Worm (Caenorhabditis elegans) whole organism, L4 larva: ENCODE results near the gene hot-9.

ENCODE experiments used
- F49E8.2 ChIP-seq: sonication (generic microtip); optimal IDR thresholded peaks from 2 replicates; lab custom pipeline; 2016; ENCODE audit warnings: missing compliant biosample characterization, mild to moderate bottlenecking, missing genetic modification characterization, borderline replicate concordance
- ZK546.5 ChIP-seq, 2 experiments: sonication (generic microtip); optimal IDR thresholded peaks; 2 replicates each; lab custom pipeline; 2017; ENCODE audit warnings: missing biosample characterization in 2 of 2, missing genetic modification characterization in 2 of 2
- dmd-9 ChIP-seq: fragments of 200-800 bp; sonication (Bioruptor generic); IDR thresholded peaks from 2 replicates; pipeline ENCODE4 v1.3.6; 2022; ENCODE audit warnings: missing genetic modification reagents, missing genetic modification characterization, missing compliant biosample characterization
- hlh-11 ChIP-seq: fragments of 200-800 bp; sonication (Bioruptor generic); optimal IDR thresholded peaks from 2 replicates; lab custom pipeline; 2018; ENCODE audit warnings: mild to moderate bottlenecking, missing genetic modification characterization, missing compliant biosample characterization
- mdl-1 ChIP-seq, 2 experiments: fragments of 150-350 bp in 1 of 2; sonication (generic microtip) in 1 of 2; optimal IDR thresholded peaks; 2 replicates each; lab custom pipeline; 2014 to 2017; ENCODE audit warnings: missing biosample characterization in 2 of 2, missing genetic modification characterization in 2 of 2
- mdt-29 ChIP-seq: fragments of 200-800 bp; sonication (Bioruptor generic); IDR thresholded peaks from 2 replicates; pipeline ENCODE4 v1.3.6; 2022; ENCODE audit warnings: missing genetic modification reagents, missing genetic modification characterization, missing compliant biosample characterization
- nhr-11 ChIP-seq: fragments of 150-350 bp; optimal IDR thresholded peaks from 2 replicates; lab custom pipeline; 2014; ENCODE audit warnings: missing biosample characterization, missing genetic modification characterization
- nhr-6 ChIP-seq: fragments of 150-350 bp; optimal IDR thresholded peaks from 2 replicates; lab custom pipeline; 2014; ENCODE audit warnings: missing biosample characterization, missing genetic modification characterization
- nhr-77 ChIP-seq: fragments of 150-350 bp; optimal IDR thresholded peaks from 2 replicates; lab custom pipeline; 2014; ENCODE audit warnings: missing biosample characterization, missing genetic modification characterization
- snpc-4 ChIP-seq: fragments of 150-350 bp; optimal IDR thresholded peaks from 2 replicates; lab custom pipeline; 2014; ENCODE audit warnings: missing biosample characterization, missing genetic modification characterization

DNA sequence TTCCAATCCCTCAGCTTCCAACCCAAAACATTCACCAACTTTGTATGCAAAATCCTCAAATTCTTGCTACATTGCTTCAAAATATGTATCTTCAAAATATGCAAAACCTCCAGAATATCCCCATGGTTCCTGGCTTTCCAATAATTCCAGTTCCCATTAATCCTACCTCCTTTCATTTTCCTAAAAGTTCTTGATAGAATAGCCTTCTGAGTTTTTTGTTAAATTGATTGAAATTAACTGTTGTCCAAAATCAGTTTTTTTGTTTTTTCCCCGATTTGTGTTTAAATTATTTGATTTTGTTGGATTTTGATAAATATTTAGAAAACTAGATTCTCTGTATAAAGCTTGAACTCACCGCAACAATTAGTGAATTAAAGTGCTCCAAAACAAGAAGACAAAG lies 40.1 kb downstream of the hot-9 start:
- TF ChIP-seq mdl-1 (tag; optimal IDR thresholded peaks at IDR 0.05; lab: Kevin White, UChicago) (no peak), snpc-4 (tag; lab: Kevin White, UChicago) (no peak), nhr-77 (tag; lab: Kevin White, UChicago) (no peak), hlh-11 (tag; lab: Kevin White, UChicago) (no peak), mdt-29 (GFP tag; lab: Robert Waterston, UW) (no peak), dmd-9 (no peak), ZK546.5 (tag; optimal IDR thresholded peaks at IDR 0.05; lab: Kevin White, UChicago) (no peak), F49E8.2 (tag; lab: Kevin White, UChicago) (no peak), nhr-6 (tag; lab: Kevin White, UChicago) (no peak), nhr-11 (tag; lab: Kevin White, UChicago) (no peak)
